Worm (Caenorhabditis elegans): ENCODE results near the gene T21D12.11.

Gene T21D12.11

DNA sequence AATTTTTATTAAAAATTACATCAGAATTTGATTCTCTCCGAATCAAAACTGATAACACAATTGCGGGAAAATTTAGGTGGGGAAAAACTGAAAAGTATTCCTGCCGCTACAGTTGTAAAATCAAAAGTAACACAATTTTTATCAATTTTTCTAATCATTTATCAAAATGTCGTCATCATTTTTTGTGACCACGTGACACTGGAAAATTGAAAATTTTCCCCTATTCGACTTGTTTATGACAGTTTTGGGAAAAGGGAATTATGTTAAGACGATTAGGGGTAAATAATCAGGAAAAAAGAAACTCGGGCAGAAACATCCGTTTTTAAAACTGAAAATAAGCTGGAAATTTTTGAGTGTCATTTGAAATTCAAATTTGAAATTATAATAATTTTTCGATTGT lies 27.6 kb downstream of the T21D12.11 start (continued):
- TF ChIP-seq mxl-2 (GFP tag; conservative IDR thresholded peaks at IDR 0.05) = no peak
- TF ChIP-seq egl-43 (GFP tag; IDR thresholded peaks at IDR 0.05) = no peak
- TF ChIP-seq ceh-62 (tag; optimal IDR thresholded peaks at IDR 0.05) = no peak
- no peak for TF ChIP-seq lin-29 (GFP tag; IDR thresholded peaks at IDR 0.05)
- peak in 1 of 2 experiments; percentile 9 for TF ChIP-seq lsy-2 (tag; optimal IDR thresholded peaks at IDR 0.05)
- TF ChIP-seq zip-11 (GFP tag; IDR thresholded peaks at IDR 0.05) = no peak
- no peak for TF ChIP-seq F37D6.2 (tag; optimal IDR thresholded peaks at IDR 0.05)
- no peak for TF ChIP-seq nhr-237 (tag; optimal IDR thresholded peaks at IDR 0.05)
- peak; percentile 92 for TF ChIP-seq dmd-6 (GFP tag; IDR thresholded peaks at IDR 0.05)
- TF ChIP-seq spr-3 (GFP tag; optimal IDR thresholded peaks at IDR 0.05) = no peak
- peak; percentile 66 for TF ChIP-seq nhr-48 (tag; optimal IDR thresholded peaks at IDR 0.05)
- TF ChIP-seq mdl-1 (tag; optimal IDR thresholded peaks at IDR 0.05) = peak in 1 of 2 experiments; percentile 43
- TF ChIP-seq cey-2 (tag; optimal IDR thresholded peaks at IDR 0.05; ENCODE audit: borderline replicate concordance, insufficient read depth) = peak; percentile 24
- TF ChIP-seq nhr-76 (tag; optimal IDR thresholded peaks at IDR 0.05) = no peak
- TF ChIP-seq Y105C5A.15 (GFP tag; IDR thresholded peaks at IDR 0.05) = no peak
- TF ChIP-seq Y75B8A.6 (GFP tag; IDR thresholded peaks at IDR 0.05) = no peak
- TF ChIP-seq tag-97 (GFP tag; IDR thresholded peaks at IDR 0.05) = no peak
- TF ChIP-seq nhr-42 (GFP tag; IDR thresholded peaks at IDR 0.05) = no peak
- no peak for TF ChIP-seq fkh-10 (GFP tag; optimal IDR thresholded peaks at IDR 0.05)
- no peak for TF ChIP-seq mxl-3 (GFP tag; optimal IDR thresholded peaks at IDR 0.05)
- no peak for TF ChIP-seq attf-4 (tag; optimal IDR thresholded peaks at IDR 0.05)
- TF ChIP-seq aly-2 (tag; optimal IDR thresholded peaks at IDR 0.05) = no peak
- peak; percentile 32; the same call in 1 of the 2 replicates for TF ChIP-seq mdt-29 (GFP tag; IDR thresholded peaks at IDR 0.05)
- no peak for TF ChIP-seq daf-8 (GFP tag; IDR thresholded peaks at IDR 0.05)
- TF ChIP-seq arid-1 (GFP tag; conservative IDR thresholded peaks at IDR 0.05) = no peak
- TF ChIP-seq F26F4.8 (GFP tag; conservative IDR thresholded peaks at IDR 0.05) = no peak
- TF ChIP-seq ceh-44 (GFP tag; IDR thresholded peaks at IDR 0.05) = no peak
- no peak for TF ChIP-seq ces-1 (GFP tag; optimal IDR thresholded peaks at IDR 0.05)
- TF ChIP-seq mes-2 (tag; optimal IDR thresholded peaks at IDR 0.05; ENCODE audit: poor library complexity, severe bottlenecking) = no peak
- TF ChIP-seq lin-39 (tag; optimal IDR thresholded peaks at IDR 0.05) = no peak
- TF ChIP-seq gei-8 (GFP tag; optimal IDR thresholded peaks at IDR 0.05) = no peak
- TF ChIP-seq unc-130 (GFP tag; optimal IDR thresholded peaks at IDR 0.05) = no peak
- no peak for TF ChIP-seq ceh-28 (tag; optimal IDR thresholded peaks at IDR 0.05)
- TF ChIP-seq lir-3 (tag; optimal IDR thresholded peaks at IDR 0.05) = no peak
- TF ChIP-seq F44E2.7 (GFP tag; IDR thresholded peaks at IDR 0.05) = no peak
- TF ChIP-seq snpc-1.2 (GFP tag; IDR thresholded peaks at IDR 0.05) = no peak
- no peak for TF ChIP-seq nhr-111 (GFP tag; optimal IDR thresholded peaks at IDR 0.05)
- no peak for TF ChIP-seq nhr-11 (tag; optimal IDR thresholded peaks at IDR 0.05)
- no peak for TF ChIP-seq set-16 (GFP tag; IDR thresholded peaks at IDR 0.05)
- peak; percentile 23 for TF ChIP-seq mep-1 (tag; optimal IDR thresholded peaks at IDR 0.05)
- no peak for TF ChIP-seq saeg-2 (GFP tag; IDR thresholded peaks at IDR 0.05)
- TF ChIP-seq zfp-2 (tag; optimal IDR thresholded peaks at IDR 0.05) = no peak
- no peak for TF ChIP-seq nhr-6 (tag; optimal IDR thresholded peaks at IDR 0.05)
- TF ChIP-seq lin-15B (tag; optimal IDR thresholded peaks at IDR 0.05) = no peak
- TF ChIP-seq lin-38 (GFP tag; IDR thresholded peaks at IDR 0.05) = no peak
- TF ChIP-seq hif-1 (tag; optimal IDR thresholded peaks at IDR 0.05) = no peak
- TF ChIP-seq php-3 (GFP tag; IDR thresholded peaks at IDR 0.05) = peak; percentile 78; the same call in 1 of the 2 replicates
- no peak for TF ChIP-seq lin-13 (GFP tag; optimal IDR thresholded peaks at IDR 0.05)
- TF ChIP-seq F10B5.3 (tag; optimal IDR thresholded peaks at IDR 0.05) = no peak
- no peak for TF ChIP-seq ztf-7 (tag; optimal IDR thresholded peaks at IDR 0.05)
- TF ChIP-seq fos-1 (tag; optimal IDR thresholded peaks at IDR 0.05) = no peak
- no peak for TF ChIP-seq lin-1 (GFP tag; IDR thresholded peaks at IDR 0.05)
- TF ChIP-seq daf-12 (tag; optimal IDR thresholded peaks at IDR 0.05) = no peak
